Fruit fly (Drosophila melanogaster) whole organism, embryonic: ENCODE results near the gene CG3348.

Experiments used
- Atf6 ChIP-seq: fragments of 200-800 bp; sonication (Bioruptor generic); IDR thresholded peaks from 2 replicates; pipeline ENCODE4 v1.3.6; 2022; ENCODE audit warnings: missing biosample characterization, missing genetic modification characterization
- CG10274 ChIP-seq: fragments of 200-800 bp; sonication (Bioruptor generic); optimal IDR thresholded peaks from 3 replicates; lab custom pipeline; 2017; ENCODE audit warnings: missing biosample characterization, mild to moderate bottlenecking, missing genetic modification characterization
- CG10431 ChIP-seq: fragments of 200-800 bp; sonication (Bioruptor generic); optimal IDR thresholded peaks from 3 replicates; lab custom pipeline; 2018; ENCODE audit warnings: missing biosample characterization, mild to moderate bottlenecking, missing genetic modification characterization
- CG12104 ChIP-seq: fragments of 200-800 bp; sonication (Bioruptor generic); optimal IDR thresholded peaks from 3 replicates; lab custom pipeline; 2016; ENCODE audit warnings: missing biosample characterization, missing genetic modification characterization
- CG13123 ChIP-seq: fragments of 200-800 bp; sonication (Bioruptor generic); optimal IDR thresholded peaks from 2 replicates; lab custom pipeline; 2016; ENCODE audit warnings: missing biosample characterization, missing genetic modification characterization
- CG14050 ChIP-seq: fragments of 200-800 bp; sonication (Bioruptor generic); IDR thresholded peaks from 3 replicates; pipeline ENCODE4 v1.3.6; 2022; ENCODE audit warnings: missing biosample characterization, missing genetic modification characterization
- CG14710 ChIP-seq: fragments of 200-800 bp; sonication (Bioruptor generic); optimal IDR thresholded peaks from 3 replicates; lab custom pipeline; 2019; ENCODE audit warnings: missing biosample characterization, mild to moderate bottlenecking, missing genetic modification characterization, moderate library complexity
- CG15073 ChIP-seq: fragments of 200-800 bp; sonication (Bioruptor generic); optimal IDR thresholded peaks from 2 replicates; lab custom pipeline; 2016; ENCODE audit warnings: missing biosample characterization, missing genetic modification characterization
- CG16863 ChIP-seq: fragments of 200-800 bp; sonication (Bioruptor generic); optimal IDR thresholded peaks from 3 replicates; lab custom pipeline; 2016; ENCODE audit warnings: missing biosample characterization, missing genetic modification characterization
- CG1792 ChIP-seq: fragments of 200-800 bp; sonication (Bioruptor generic); optimal IDR thresholded peaks from 2 replicates; lab custom pipeline; 2016; ENCODE audit warnings: missing biosample characterization, missing genetic modification characterization
- CG18599 ChIP-seq: fragments of 200-800 bp; sonication (Bioruptor generic); optimal IDR thresholded peaks from 3 replicates; lab custom pipeline; 2017; ENCODE audit warnings: missing biosample characterization, missing genetic modification characterization, mild to moderate bottlenecking, moderate library complexity, missing genetic modification reagents
- CG2129 ChIP-seq: fragments of 200-800 bp; sonication (Bioruptor generic); IDR thresholded peaks from 2 replicates; pipeline ENCODE4 v1.3.6; 2022; ENCODE audit warnings: missing biosample characterization, missing genetic modification characterization; ENCODE audit not compliant: partially characterized antibody
- CG2199 ChIP-seq: fragments of 200-800 bp; sonication (Bioruptor generic); IDR thresholded peaks from 3 replicates; pipeline ENCODE4 v1.3.6; 2022; ENCODE audit warnings: missing biosample characterization, missing genetic modification characterization
- CG43689 ChIP-seq: fragments of 200-800 bp; sonication (Bioruptor generic); IDR thresholded peaks from 2 replicates; pipeline ENCODE4 v1.3.6; 2022; ENCODE audit warnings: missing biosample characterization, missing genetic modification characterization
- CG4617 ChIP-seq: fragments of 200-800 bp; sonication (Bioruptor generic); optimal IDR thresholded peaks from 3 replicates; lab custom pipeline; 2016; ENCODE audit warnings: missing biosample characterization, missing genetic modification characterization, borderline replicate concordance
- CG5953 ChIP-seq: fragments of 200-800 bp; sonication (Bioruptor generic); IDR thresholded peaks from 2 replicates; pipeline ENCODE4 v1.3.6; 2022; ENCODE audit warnings: missing biosample characterization, missing genetic modification characterization
- CG6791 ChIP-seq: fragments of 200-800 bp; sonication (Bioruptor generic); IDR thresholded peaks from 3 replicates; pipeline ENCODE4 v1.3.6; 2022; ENCODE audit warnings: missing biosample characterization, missing genetic modification characterization; ENCODE audit not compliant: partially characterized antibody
- CG9932 ChIP-seq: fragments of 200-800 bp; sonication (Bioruptor generic); IDR thresholded peaks from 2 replicates; pipeline ENCODE4 v1.3.6; 2022; ENCODE audit warnings: missing biosample characterization, missing genetic modification characterization
- CrebB ChIP-seq: fragments of 200-800 bp; sonication (Bioruptor generic); optimal IDR thresholded peaks from 3 replicates; lab custom pipeline; 2018; ENCODE audit warnings: missing biosample characterization, mild to moderate bottlenecking, missing genetic modification characterization
- E2f2 ChIP-seq: fragments of 200-800 bp; sonication (Bioruptor generic); IDR thresholded peaks from 2 replicates; pipeline ENCODE4 v1.3.6; 2022; ENCODE audit warnings: missing biosample characterization, missing genetic modification characterization
- Gug ChIP-seq: fragments of 200-800 bp; sonication (Bioruptor generic); IDR thresholded peaks from 4 replicates; pipeline ENCODE4 v1.3.6; 2022; ENCODE audit warnings: missing biosample characterization, missing genetic modification characterization
- H2.0 ChIP-seq: fragments of 200-800 bp; sonication (Bioruptor generic); IDR thresholded peaks from 2 replicates; pipeline ENCODE4 v1.3.6; 2022; ENCODE audit warnings: missing biosample characterization, missing genetic modification characterization
- Lim3 ChIP-seq: fragments of 200-800 bp; sonication (Bioruptor generic); IDR thresholded peaks from 2 replicates; pipeline ENCODE4 v1.3.6; 2022; ENCODE audit warnings: missing biosample characterization, missing genetic modification characterization
- MBD-R2 ChIP-seq: fragments of 200-800 bp; sonication (Bioruptor generic); IDR thresholded peaks from 2 replicates; pipeline ENCODE4 v1.3.6; 2022; ENCODE audit warnings: missing biosample characterization, missing genetic modification characterization
- MTF-1 ChIP-seq: fragments of 200-800 bp; sonication (Bioruptor generic); optimal IDR thresholded peaks from 2 replicates; lab custom pipeline; 2018; ENCODE audit warnings: missing biosample characterization, mild to moderate bottlenecking, missing genetic modification characterization, borderline replicate concordance
- Mad ChIP-seq: fragments of 200-800 bp; sonication (Bioruptor generic); optimal IDR thresholded peaks from 2 replicates; lab custom pipeline; 2016; ENCODE audit warnings: missing biosample characterization, missing genetic modification characterization
- Max ChIP-seq: fragments of 200-800 bp; sonication (Bioruptor generic); optimal IDR thresholded peaks from 2 replicates; lab custom pipeline; 2016; ENCODE audit warnings: missing biosample characterization, mild to moderate bottlenecking, missing genetic modification characterization
- Nf-YC ChIP-seq: fragments of 200-800 bp; optimal IDR thresholded peaks from 3 replicates; lab custom pipeline; 2019; ENCODE audit warnings: missing biosample characterization, mild to moderate bottlenecking, missing genetic modification characterization, moderate library complexity
- Spps ChIP-seq: fragments of 200-800 bp; sonication (Bioruptor generic); optimal IDR thresholded peaks from 2 replicates; lab custom pipeline; 2018; ENCODE audit warnings: missing biosample characterization, mild to moderate bottlenecking, missing genetic modification characterization
- Sry-β ChIP-seq: fragments of 200-800 bp; sonication (Bioruptor generic); optimal IDR thresholded peaks from 2 replicates; lab custom pipeline; 2018; ENCODE audit warnings: missing biosample characterization, mild to moderate bottlenecking, missing genetic modification characterization, moderate library complexity
- aop ChIP-seq: fragments of 200-800 bp; sonication (Bioruptor generic); IDR thresholded peaks from 2 replicates; pipeline ENCODE4 v1.3.6; 2022; ENCODE audit warnings: missing biosample characterization, missing genetic modification characterization
- bigmax ChIP-seq: fragments of 200-800 bp; sonication (Bioruptor generic); optimal IDR thresholded peaks from 2 replicates; lab custom pipeline; 2018; ENCODE audit warnings: missing biosample characterization, mild to moderate bottlenecking, missing genetic modification characterization
- caup ChIP-seq: fragments of 200-800 bp; sonication (Bioruptor generic); optimal IDR thresholded peaks from 3 replicates; lab custom pipeline; 2017; ENCODE audit warnings: missing biosample characterization, mild to moderate bottlenecking, missing genetic modification characterization, moderate library complexity; ENCODE audit not compliant: severe bottlenecking
- disco-r ChIP-seq: fragments of 200-800 bp; sonication (Bioruptor generic); optimal IDR thresholded peaks from 2 replicates; lab custom pipeline; 2016; ENCODE audit warnings: missing biosample characterization, missing genetic modification characterization
- dmrt99B ChIP-seq: fragments of 200-800 bp; sonication (Bioruptor generic); optimal IDR thresholded peaks from 2 replicates; lab custom pipeline; 2018; ENCODE audit warnings: missing biosample characterization, mild to moderate bottlenecking, missing genetic modification characterization, moderate library complexity
- dysf ChIP-seq: fragments of 200-800 bp; sonication (Bioruptor generic); IDR thresholded peaks from 3 replicates; pipeline ENCODE4 v1.3.6; 2022; ENCODE audit warnings: missing biosample characterization, missing genetic modification characterization
- esg ChIP-seq: fragments of 200-800 bp; sonication (Bioruptor generic); conservative IDR thresholded peaks from 2 replicates; pipeline ENCODE4 v1.3.6; 2022; ENCODE audit warnings: missing biosample characterization, missing genetic modification characterization
- fu2 ChIP-seq: fragments of 200-800 bp; sonication (Bioruptor generic); optimal IDR thresholded peaks from 2 replicates; lab custom pipeline; 2016; ENCODE audit warnings: missing biosample characterization, missing genetic modification characterization
- lola ChIP-seq, 3 experiments: fragments of >200 bp in 2 of 3; fragments of 200-800 bp in 1 of 3; sonication (Bioruptor generic) in 1 of 3; optimal IDR thresholded peaks; 2 replicates each; lab custom pipeline; 2017 to 2019; ENCODE audit warnings: missing biosample characterization in 3 of 3, missing genetic modification characterization in 3 of 3, mild to moderate bottlenecking in 1 of 3, moderate library complexity in 1 of 3
- lov ChIP-seq, 2 experiments: fragments of 200-800 bp in 1 of 2; fragments of >200 bp in 1 of 2; sonication (Bioruptor generic) in 1 of 2; IDR thresholded peaks in 1 of 2; optimal IDR thresholded peaks in 1 of 2; 2 replicates in 1 of 2; 3 replicates in 1 of 2; pipeline versions ENCODE4 v1.3.6 to Lab custom; 2017 to 2022; ENCODE audit warnings: missing biosample characterization in 1 of 2, missing genetic modification characterization in 1 of 2
- luna ChIP-seq: fragments of 200-800 bp; sonication (Bioruptor generic); optimal IDR thresholded peaks from 2 replicates; lab custom pipeline; 2016; ENCODE audit warnings: missing biosample characterization, missing genetic modification characterization
- maf-S ChIP-seq: fragments of 200-800 bp; sonication (Bioruptor generic); optimal IDR thresholded peaks from 2 replicates; lab custom pipeline; 2016; ENCODE audit warnings: missing biosample characterization, missing genetic modification characterization
- nerfin-2 ChIP-seq: fragments of 200-800 bp; sonication (Bioruptor generic); IDR thresholded peaks from 2 replicates; pipeline ENCODE4 v1.3.6; 2022; ENCODE audit warnings: missing biosample characterization, missing genetic modification characterization; ENCODE audit not compliant: partially characterized antibody
- pb ChIP-seq: fragments of 200-800 bp; sonication (Bioruptor generic); optimal IDR thresholded peaks from 3 replicates; lab custom pipeline; 2016; ENCODE audit warnings: missing biosample characterization, missing genetic modification characterization
- schlank ChIP-seq: fragments of 200-800 bp; sonication (Bioruptor generic); optimal IDR thresholded peaks from 2 replicates; lab custom pipeline; 2018; ENCODE audit warnings: missing biosample characterization, mild to moderate bottlenecking, missing genetic modification characterization
- sens ChIP-seq: fragments of 200-800 bp; sonication (Bioruptor generic); peaks from one replicate; lab custom pipeline; 2016; ENCODE audit warnings: missing biosample characterization, missing genetic modification characterization
- sisA ChIP-seq: fragments of 200-800 bp; sonication (Bioruptor generic); IDR thresholded peaks from 2 replicates; pipeline ENCODE4 v1.3.6; 2022; ENCODE audit warnings: missing biosample characterization, missing genetic modification characterization
- wor ChIP-seq: fragments of 200-800 bp; sonication (Bioruptor generic); IDR thresholded peaks from 2 replicates; pipeline ENCODE4 v1.3.6; 2022; ENCODE audit warnings: missing biosample characterization, missing genetic modification characterization
- z ChIP-seq: fragments of 200-800 bp; sonication (Bioruptor generic); IDR thresholded peaks from 3 replicates; pipeline ENCODE4 v1.3.6; 2022; ENCODE audit warnings: missing biosample characterization, missing genetic modification characterization

Gene CG3348

dm6 chr3R:27244742-27245400, 47.1 kb downstream of the CG3348 start, which contains the start of gene CG18766 (continued):
- TF ChIP-seq caup (GFP tag; lab: Kevin White, UChicago) (no peak), E2f2 (peak; percentile 92), CrebB (tag; lab: Kevin White, UChicago) (no peak), luna (peak; percentile 9), lov (optimal IDR thresholded peaks at IDR 0.05; lab: Kevin White, UChicago) (no peak), lov (GFP tag; IDR thresholded peaks at IDR 0.05; lab: Robert Waterston, UW) (0 out of 3 replicates have a peak, but pooled peaks have one; percentile 30), lola (GFP tag; optimal IDR thresholded peaks at IDR 0.05; lab: Kevin White, UChicago) (no peak), CG4617 (peak; percentile 89), CG14710 (tag; lab: Kevin White, UChicago) (peak; percentile 12), Atf6 (GFP tag; lab: Robert Waterston, UW) (peak; percentile 27; the same call in 1 of the 2 replicates), nerfin-2 (GFP tag; lab: Robert Waterston, UW) (no peak), Lim3 (no peak), CG12104 (GFP tag; lab: Kevin White, UChicago) (no peak), H2.0 (no peak), dmrt99B (no peak), CG2199 (GFP tag; lab: Robert Waterston, UW) (peak; percentile 70; the same call in 1 of the 3 replicates), CG2129 (GFP tag; lab: Robert Waterston, UW) (no peak), sisA (GFP tag; lab: Robert Waterston, UW) (no peak), CG9932 (GFP tag; lab: Robert Waterston, UW) (peak; percentile 54), esg (GFP tag; lab: Robert Waterston, UW) (no peak), disco-r (GFP tag; lab: Kevin White, UChicago) (no peak), fu2 (GFP tag; lab: Kevin White, UChicago) (peak; percentile 15), sens (peak; percentile 57), Max (GFP tag; lab: Kevin White, UChicago) (peak; percentile 38), CG13123 (GFP tag; lab: Kevin White, UChicago) (no peak), wor (GFP tag; lab: Robert Waterston, UW) (no peak), z (no peak), aop (GFP tag; lab: Robert Waterston, UW) (0 out of 2 replicates have a peak, but pooled peaks have one; percentile 54), Sry-β (no peak), CG43689 (no peak), dysf (GFP tag; lab: Robert Waterston, UW) (no peak), CG10274 (GFP tag; lab: Kevin White, UChicago) (no peak), MTF-1 (no peak), CG6791 (peak; percentile 28; the same call in 1 of the 3 replicates), maf-S (GFP tag; lab: Kevin White, UChicago) (no peak), CG16863 (GFP tag; lab: Kevin White, UChicago) (no peak), CG14050 (GFP tag; lab: Robert Waterston, UW) (no peak), pb (peak; percentile 56), schlank (tag; lab: Kevin White, UChicago) (no peak), Spps (tag; lab: Kevin White, UChicago) (peak; percentile 3), MBD-R2 (GFP tag; lab: Robert Waterston, UW) (peak; percentile 83), CG15073 (no peak), CG18599 (GFP tag; lab: Kevin White, UChicago) (peak; percentile 4), bigmax (GFP tag; lab: Kevin White, UChicago) (no peak), Mad (GFP tag; lab: Kevin White, UChicago) (no peak), CG5953 (GFP tag; lab: Robert Waterston, UW) (no peak), Gug (GFP tag; lab: Robert Waterston, UW) (peak; percentile 18; the same call in 1 of the 4 replicates), CG10431 (no peak), Nf-YC (peak; percentile 73), CG1792 (GFP tag; lab: Kevin White, UChicago) (peak; percentile 5)
